Worm (Caenorhabditis elegans): ENCODE measurements around the gene EGAP1.1.
A peak's percentile ranks its signal among the peaks of the same experiment; 100 is the strongest.

EGAP1.1 gene

DNA sequence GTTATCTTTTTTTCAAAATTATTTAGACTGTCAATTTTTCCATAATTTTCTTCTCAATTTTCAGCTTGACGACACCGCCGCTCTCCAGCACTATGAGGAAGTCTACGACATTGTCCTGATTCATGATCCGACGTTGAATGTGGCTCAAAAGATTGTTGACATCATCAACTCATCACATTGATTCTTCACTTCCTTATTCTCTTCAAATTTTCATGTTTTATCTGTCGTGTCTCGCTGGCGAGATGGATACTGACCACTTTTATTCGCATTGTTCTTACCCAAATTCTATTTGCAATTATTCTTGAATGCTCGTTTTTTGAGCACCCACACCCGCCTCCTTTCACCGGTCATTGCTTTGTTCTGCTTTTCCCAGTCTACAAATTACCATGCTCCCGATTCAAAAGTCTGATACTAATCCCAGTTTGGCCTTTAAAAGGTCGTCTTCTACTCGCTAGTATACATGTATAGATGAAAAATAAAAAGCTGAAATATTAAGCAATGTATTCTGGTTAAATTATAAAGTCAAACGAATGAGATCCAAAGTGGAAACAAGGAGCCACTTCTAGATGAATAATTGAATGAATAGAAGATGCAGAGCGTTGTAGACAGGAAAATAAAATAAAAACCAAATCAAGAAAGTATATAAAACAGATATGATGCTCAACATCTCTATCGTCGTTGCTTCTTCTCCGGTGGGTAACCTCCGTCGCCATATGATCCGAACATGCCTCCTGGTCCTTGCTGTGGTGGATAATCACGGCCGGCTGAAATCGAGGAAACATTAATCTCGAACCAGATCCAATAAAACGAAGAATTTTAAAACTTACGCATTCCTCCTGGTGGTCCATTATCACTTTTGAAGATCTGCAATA, 16.3 kb upstream of the EGAP1.1 start (continued):
- no peak for TF ChIP-seq F57C9.4 (tag; optimal IDR thresholded peaks at IDR 0.05)
- peak; percentile 43 for TF ChIP-seq tlf-1 (GFP tag; optimal IDR thresholded peaks at IDR 0.05)
- peak; percentile 7; the same call in 1 of the 2 replicates for TF ChIP-seq ekl-4 (GFP tag; IDR thresholded peaks at IDR 0.05)
- no peak for TF ChIP-seq hsf-1 (GFP tag; IDR thresholded peaks at IDR 0.05)
- no peak for TF ChIP-seq pbrm-1 (GFP tag; IDR thresholded peaks at IDR 0.05)
- 0 out of 2 replicates have a peak, but pooled peaks have one; percentile 74 for TF ChIP-seq Y56A3A.18 (GFP tag; IDR thresholded peaks at IDR 0.05)
- no peak for TF ChIP-seq ceh-27 (GFP tag; optimal IDR thresholded peaks at IDR 0.05)
- peak; percentile 76 for TF ChIP-seq him-1 (tag; optimal IDR thresholded peaks at IDR 0.05)
- no peak for TF ChIP-seq F23B12.7 (tag; optimal IDR thresholded peaks at IDR 0.05; ENCODE audit: insufficient read depth)
- TF ChIP-seq sptf-2 (GFP tag; optimal IDR thresholded peaks at IDR 0.05): no peak
- TF ChIP-seq hlh-12 (tag; optimal IDR thresholded peaks at IDR 0.05): no peak
- no peak for TF ChIP-seq tbx-9 (tag; optimal IDR thresholded peaks at IDR 0.05; ENCODE audit: borderline replicate concordance)
- TF ChIP-seq T07F8.4 (tag; optimal IDR thresholded peaks at IDR 0.05): no peak
- no peak for TF ChIP-seq Y67H2A.10 (GFP tag; conservative IDR thresholded peaks at IDR 0.05)
- TF ChIP-seq F49E8.2 (tag; optimal IDR thresholded peaks at IDR 0.05; ENCODE audit: insufficient read depth): peak; percentile 61
- no peak for TF ChIP-seq C06A6.2 (GFP tag; conservative IDR thresholded peaks at IDR 0.05)

DNA sequence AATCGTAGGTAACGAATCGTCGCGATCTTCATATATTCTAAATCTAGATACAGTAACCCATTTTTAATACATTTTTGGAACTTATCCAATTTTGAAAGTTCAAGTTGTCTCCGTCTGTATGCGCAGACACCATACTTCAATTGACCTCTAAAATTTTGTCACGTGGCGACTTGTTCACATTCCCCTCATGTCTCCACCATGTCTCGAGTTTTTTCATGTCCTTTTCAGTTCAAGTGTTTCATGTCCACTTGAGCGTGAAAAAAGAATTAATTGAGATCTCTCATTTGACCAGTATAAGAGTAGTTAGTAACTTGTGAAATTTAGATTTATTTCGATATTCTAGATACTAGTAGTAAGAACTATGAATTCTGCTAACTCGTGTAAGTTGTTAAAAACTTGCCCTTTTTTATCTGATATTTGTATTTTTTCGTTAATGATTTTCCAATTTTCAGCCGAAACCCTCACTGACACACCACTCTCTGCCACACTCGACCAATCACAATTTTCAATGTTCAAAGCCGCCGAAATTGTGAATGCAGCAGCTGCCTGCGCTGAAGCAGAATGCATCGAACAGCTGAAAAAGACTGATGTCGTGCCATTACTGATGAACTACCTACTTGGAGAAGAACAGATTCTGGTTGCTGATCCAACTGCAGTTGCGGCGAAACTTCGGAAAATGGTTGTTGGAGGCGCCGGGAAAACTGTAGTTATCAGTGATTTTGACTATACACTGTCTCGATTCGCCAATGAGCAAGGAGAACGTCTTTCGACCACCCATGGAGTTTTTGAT, 14.8 kb upstream of the EGAP1.1 start:
- TF ChIP-seq chd-7 (tag; optimal IDR thresholded peaks at IDR 0.05) (peak; percentile 7), ceh-58 (GFP tag; IDR thresholded peaks at IDR 0.05) (0 out of 2 replicates have a peak, but pooled peaks have one; percentile 58), ccch-3 (GFP tag; optimal IDR thresholded peaks at IDR 0.05) (no peak), ceh-27 (GFP tag; optimal IDR thresholded peaks at IDR 0.05) (peak; percentile 86), F37B4.10 (GFP tag; IDR thresholded peaks at IDR 0.05) (no peak), zfh-2 (GFP tag; conservative IDR thresholded peaks at IDR 0.05) (0 out of 2 replicates have a peak, but pooled peaks have one; percentile 6), lin-40 (tag; optimal IDR thresholded peaks at IDR 0.05) (peak; percentile 25), aptf-2 (GFP tag; conservative IDR thresholded peaks at IDR 0.05) (no peak)

DNA sequence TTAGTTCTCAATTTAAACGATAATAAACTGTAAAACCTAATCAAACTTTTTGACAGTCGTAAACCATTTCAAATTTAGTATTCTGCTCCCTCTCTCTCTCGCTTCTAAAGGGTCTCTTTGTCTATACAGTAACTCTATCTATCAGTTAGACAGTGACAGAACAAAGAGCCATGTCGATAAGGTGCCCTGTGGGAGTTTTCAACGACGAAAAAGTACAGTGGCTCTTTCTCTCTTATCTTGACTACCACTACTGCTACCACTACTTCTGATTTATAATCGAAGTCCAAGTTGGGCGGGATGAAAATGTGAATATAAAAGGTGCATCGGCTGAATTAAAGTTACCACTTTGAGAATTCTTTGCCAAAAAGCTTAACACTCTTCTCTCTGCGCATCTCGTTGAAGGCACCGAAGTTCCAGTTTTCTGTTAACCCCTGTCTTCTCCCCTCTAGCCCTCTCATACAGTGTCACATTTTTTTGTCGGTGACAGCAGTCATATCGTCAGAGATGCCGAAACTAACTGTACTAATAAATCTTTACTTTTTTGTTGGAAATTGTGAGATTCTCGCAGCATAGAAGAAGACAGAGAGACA, 13.8 kb upstream of the EGAP1.1 start:
- TF ChIP-seq zfh-2 (GFP tag; conservative IDR thresholded peaks at IDR 0.05) (no peak), zim-3 (tag; optimal IDR thresholded peaks at IDR 0.05) (peak; percentile 15), lsy-27 (tag; optimal IDR thresholded peaks at IDR 0.05; ENCODE audit: borderline replicate concordance, insufficient read depth) (no peak), let-526 (GFP tag; IDR thresholded peaks at IDR 0.05) (no peak), F22D6.2 (tag; optimal IDR thresholded peaks at IDR 0.05) (no peak), nhr-80 (tag; optimal IDR thresholded peaks at IDR 0.05) (peak; percentile 12), ama-1 (optimal IDR thresholded peaks at IDR 0.05) (peak; percentile 16), ama-1 (GFP tag; optimal IDR thresholded peaks at IDR 0.05) (no peak), Y56A3A.18 (GFP tag; IDR thresholded peaks at IDR 0.05) (0 out of 2 replicates have a peak, but pooled peaks have one; percentile 23), nfya-1 (tag; optimal IDR thresholded peaks at IDR 0.05; ENCODE audit: borderline replicate concordance, insufficient read depth) (no peak), aptf-3 (GFP tag; IDR thresholded peaks at IDR 0.05) (0 out of 2 replicates have a peak, but pooled peaks have one; percentile 15)
